Comparison of ENCODE assay signal across 5 worm cellular contexts in the genomic region with DNA sequence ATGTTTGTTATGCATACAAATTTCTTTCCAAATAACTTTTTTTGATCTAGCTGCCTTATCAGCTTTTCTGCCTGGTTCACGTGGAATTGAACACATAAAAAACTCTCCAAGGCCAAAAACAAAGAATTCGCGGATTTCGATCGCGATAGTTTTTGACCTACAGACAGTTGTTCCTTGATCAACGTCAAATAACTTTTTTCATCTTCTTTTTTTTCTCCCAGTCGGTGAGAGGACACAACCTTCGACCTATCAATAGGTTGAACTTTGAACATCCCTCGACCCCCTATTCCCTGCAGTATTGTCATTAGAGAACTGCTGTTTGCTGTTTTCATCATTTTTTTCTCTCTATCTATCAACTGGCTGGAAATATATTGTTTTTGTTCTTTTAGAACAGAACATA.
TF ChIP-seq lines count a peak whose summit lies in the region.

No protein-coding gene starts in this region.

TF ChIP-seq in whole organism, L1 larva, 84 proteins besides CTCF, POLR2A, EP300 and RAD21:
- TF ChIP-seq unc-130 (tag; optimal IDR thresholded peaks at IDR 0.05; lab: Kevin White, UChicago) = no peak
- no peak for TF ChIP-seq Y116A8C.19 (tag; optimal IDR thresholded peaks at IDR 0.05; lab: Kevin White, UChicago; ENCODE audit: borderline replicate concordance)
- no peak for TF ChIP-seq aha-1 (tag; optimal IDR thresholded peaks at IDR 0.05; lab: Kevin White, UChicago)
- TF ChIP-seq nhr-85 (tag; lab: Kevin White, UChicago) = peak; percentile 68
- peak; percentile 67 for TF ChIP-seq blmp-1 (tag; optimal IDR thresholded peaks at IDR 0.05; lab: Kevin White, UChicago)
- peak; percentile 4 for TF ChIP-seq nhr-71 (tag; optimal IDR thresholded peaks at IDR 0.05; lab: Kevin White, UChicago)
TF ChIP-seq in whole organism, L1 larva: peak in this region for 3.

TF ChIP-seq in whole organism, L2 larva, 48 proteins besides CTCF, POLR2A, EP300 and RAD21:
- no peak for TF ChIP-seq nhr-11 (tag; optimal IDR thresholded peaks at IDR 0.05; lab: Kevin White, UChicago)
- TF ChIP-seq sma-9 (GFP tag; optimal IDR thresholded peaks at IDR 0.05; lab: Kevin White, UChicago) = peak; percentile 54
- no peak for TF ChIP-seq sma-9 (tag; optimal IDR thresholded peaks at IDR 0.05; lab: Kevin White, UChicago)
TF ChIP-seq in whole organism, L2 larva: peak in this region for 1.

TF ChIP-seq in whole organism, L3 larva, 47 proteins besides CTCF, POLR2A, EP300 and RAD21:
- no peak for TF ChIP-seq ztf-11 (tag; optimal IDR thresholded peaks at IDR 0.05; lab: Kevin White, UChicago)
- TF ChIP-seq nhr-25 (tag; optimal IDR thresholded peaks at IDR 0.05; lab: Kevin White, UChicago) = peak; percentile 1
- no peak for TF ChIP-seq lsy-12 (tag; optimal IDR thresholded peaks at IDR 0.05; lab: Kevin White, UChicago)
- TF ChIP-seq ceh-9 (tag; optimal IDR thresholded peaks at IDR 0.05; lab: Kevin White, UChicago) = no peak
- TF ChIP-seq nhr-12 (tag; optimal IDR thresholded peaks at IDR 0.05; lab: Kevin White, UChicago) = no peak
- TF ChIP-seq ama-1 (optimal IDR thresholded peaks at IDR 0.05; lab: Kevin White, UChicago) = no peak
- no peak for TF ChIP-seq sea-2 (GFP tag; optimal IDR thresholded peaks at IDR 0.05; lab: Kevin White, UChicago)
- no peak for TF ChIP-seq fkh-10 (GFP tag; optimal IDR thresholded peaks at IDR 0.05; lab: Kevin White, UChicago)
- TF ChIP-seq nfya-1 (tag; optimal IDR thresholded peaks at IDR 0.05; lab: Kevin White, UChicago; ENCODE audit: insufficient read depth) = no peak
- no peak for TF ChIP-seq elt-2 (tag; optimal IDR thresholded peaks at IDR 0.05; lab: Kevin White, UChicago)
- no peak for TF ChIP-seq unc-39 (tag; optimal IDR thresholded peaks at IDR 0.05; lab: Kevin White, UChicago)
- no peak for TF ChIP-seq nhr-67 (tag; optimal IDR thresholded peaks at IDR 0.05; lab: Kevin White, UChicago)
- no peak for TF ChIP-seq snpc-4 (tag; optimal IDR thresholded peaks at IDR 0.05; lab: Kevin White, UChicago)
- TF ChIP-seq egl-5 (tag; optimal IDR thresholded peaks at IDR 0.05; lab: Kevin White, UChicago) = no peak
- no peak for TF ChIP-seq pqm-1 (tag; optimal IDR thresholded peaks at IDR 0.05; lab: Kevin White, UChicago)
- peak; percentile 8 for TF ChIP-seq pha-4 (tag; optimal IDR thresholded peaks at IDR 0.05; lab: Kevin White, UChicago)
TF ChIP-seq in whole organism, L3 larva: peak in this region for 2.

TF ChIP-seq in whole organism, L4 larva, 104 proteins besides CTCF, POLR2A, EP300 and RAD21:
- TF ChIP-seq aha-1 (tag; lab: Kevin White, UChicago) (peak; percentile 82), ces-1 (GFP tag; optimal IDR thresholded peaks at IDR 0.05; lab: Kevin White, UChicago) (no peak), daf-16 (GFP tag; optimal IDR thresholded peaks at IDR 0.05; lab: Kevin White, UChicago) (peak in 1 of 2 experiments; percentile 18), daf-16 (tag; optimal IDR thresholded peaks at IDR 0.05; lab: Kevin White, UChicago) (peak; percentile 4), dmd-6 (GFP tag; IDR thresholded peaks at IDR 0.05; lab: Robert Waterston, UW) (peak; percentile 36), unc-62 (GFP tag; optimal IDR thresholded peaks at IDR 0.05 in 1 of 2; lab: Kevin White, UChicago) (peak in 1 of 2 experiments; percentile 90), unc-62 (tag; optimal IDR thresholded peaks at IDR 0.05; lab: Kevin White, UChicago) (no peak), pha-4 (GFP tag; IDR thresholded peaks at IDR 0.05; lab: Robert Waterston, UW) (no peak), pha-4 (tag; optimal IDR thresholded peaks at IDR 0.05; lab: Kevin White, UChicago) (no peak), hlh-11 (tag; optimal IDR thresholded peaks at IDR 0.05; lab: Kevin White, UChicago) (peak; percentile 4), Y105C5A.15 (GFP tag; IDR thresholded peaks at IDR 0.05; lab: Robert Waterston, UW) (no peak), nhr-28 (tag; optimal IDR thresholded peaks at IDR 0.05; lab: Kevin White, UChicago) (peak; percentile 51), tra-1 (GFP tag; IDR thresholded peaks at IDR 0.05; lab: Robert Waterston, UW) (0 out of 2 replicates have a peak, but pooled peaks have one; percentile 16), hmg-1.1 (GFP tag; IDR thresholded peaks at IDR 0.05; lab: Robert Waterston, UW) (no peak)
TF ChIP-seq in whole organism, L4 larva: peak in this region for 7.

TF ChIP-seq in whole organism, young adult, 124 proteins besides CTCF, POLR2A, EP300 and RAD21:
- TF ChIP-seq akir-1 (GFP tag; optimal IDR thresholded peaks at IDR 0.05; lab: Kevin White, UChicago) = no peak
- no peak for TF ChIP-seq K12H6.12 (tag; optimal IDR thresholded peaks at IDR 0.05; lab: Kevin White, UChicago)
- 0 out of 2 replicates have a peak, but pooled peaks have one; percentile 44 for TF ChIP-seq K11D2.4 (GFP tag; IDR thresholded peaks at IDR 0.05; lab: Robert Waterston, UW)
- TF ChIP-seq F10E7.11 (tag; optimal IDR thresholded peaks at IDR 0.05; lab: Kevin White, UChicago) = no peak
- no peak for TF ChIP-seq ztf-3 (GFP tag; optimal IDR thresholded peaks at IDR 0.05; lab: Kevin White, UChicago)
- no peak for TF ChIP-seq him-1 (tag; optimal IDR thresholded peaks at IDR 0.05; lab: Kevin White, UChicago)
- no peak for TF ChIP-seq zfh-2 (GFP tag; conservative IDR thresholded peaks at IDR 0.05; lab: Robert Waterston, UW)
- TF ChIP-seq lsy-27 (tag; optimal IDR thresholded peaks at IDR 0.05; lab: Kevin White, UChicago; ENCODE audit: borderline replicate concordance, insufficient read depth) = no peak
